Fruit fly (Drosophila melanogaster) whole organism, pupa: ENCODE measurements around the gene Bap111.

Source experiments
- CG12605 ChIP-seq: fragments of 200-800 bp; sonication (Bioruptor generic); IDR thresholded peaks from 2 replicates; pipeline ENCODE4 v1.3.6; 2022; ENCODE audit warnings: missing biosample characterization, missing genetic modification characterization
- CG14655 ChIP-seq: fragments of 200-800 bp; sonication (Bioruptor generic); optimal IDR thresholded peaks from 3 replicates; lab custom pipeline; 2017; ENCODE audit warnings: mild to moderate bottlenecking, missing biosample characterization, missing genetic modification reagents, missing genetic modification characterization
- CG34367 ChIP-seq: fragments of 200-800 bp; sonication (Bioruptor generic); optimal IDR thresholded peaks from 2 replicates; lab custom pipeline; 2018; ENCODE audit warnings: missing biosample characterization, mild to moderate bottlenecking, missing genetic modification characterization
- CG8159 ChIP-seq: fragments of 200-800 bp; sonication (Bioruptor generic); optimal IDR thresholded peaks from 3 replicates; lab custom pipeline; 2018; ENCODE audit warnings: missing biosample characterization, mild to moderate bottlenecking, missing genetic modification characterization, moderate library complexity
- CG8301 ChIP-seq: fragments of 200-800 bp; sonication (Bioruptor generic); optimal IDR thresholded peaks from 2 replicates; lab custom pipeline; 2018; ENCODE audit warnings: missing biosample characterization, mild to moderate bottlenecking, missing genetic modification characterization
- CG9948 ChIP-seq: fragments of 200-800 bp; sonication (Bioruptor generic); optimal IDR thresholded peaks from 2 replicates; lab custom pipeline; 2018; ENCODE audit warnings: missing biosample characterization, mild to moderate bottlenecking, missing genetic modification characterization, moderate library complexity
- EcR ChIP-seq: fragments of 200-800 bp; sonication (Bioruptor generic); optimal IDR thresholded peaks from 3 replicates; lab custom pipeline; 2019; ENCODE audit warnings: missing biosample characterization, missing genetic modification characterization, mild to moderate bottlenecking, moderate library complexity, missing genetic modification reagents

DNA sequence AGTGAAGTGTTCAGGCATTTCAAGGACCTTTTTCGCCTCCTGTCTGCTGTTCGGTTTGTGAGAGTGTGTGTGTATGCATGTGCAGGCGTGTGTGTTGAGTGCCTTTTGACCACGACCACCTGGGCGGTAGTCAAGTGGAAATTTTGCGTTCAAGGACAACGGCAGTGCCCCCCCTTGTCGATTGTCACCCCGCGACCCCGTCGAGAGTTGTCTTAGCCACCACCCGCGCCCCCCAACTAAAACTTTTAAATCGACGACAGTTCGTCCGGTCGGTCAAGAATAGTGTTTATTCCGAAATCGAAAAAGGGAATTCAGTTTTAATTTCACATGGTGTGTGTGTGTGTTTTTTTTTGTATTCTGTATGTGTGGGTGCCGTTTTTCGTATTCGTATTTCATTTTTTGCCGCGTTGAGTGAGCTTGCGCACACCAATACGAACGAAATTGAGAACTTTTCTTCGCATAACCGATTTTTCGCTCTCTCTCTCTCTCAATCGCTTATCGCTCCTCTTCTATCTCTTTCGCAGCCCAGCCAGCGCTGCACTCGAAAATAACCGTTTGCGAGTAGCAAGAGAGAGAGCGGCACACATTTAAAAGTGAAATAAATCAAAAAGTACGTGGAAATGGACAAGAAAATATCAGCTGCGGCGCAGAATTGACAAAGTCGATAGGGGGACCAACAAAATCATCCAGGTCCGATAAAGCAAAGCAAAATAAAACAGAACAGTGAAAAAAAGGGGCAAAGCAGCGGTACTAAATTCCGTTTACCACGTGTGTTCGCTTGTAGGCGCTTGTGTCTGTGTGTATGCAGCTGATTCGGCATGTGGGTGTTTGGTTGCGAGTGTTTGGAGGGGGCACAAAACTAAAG lies 14.8 kb downstream of the Bap111 start:
- TF ChIP-seq CG8301 (tag; lab: Kevin White, UChicago) (peak; percentile 21), EcR (GFP tag; lab: Kevin White, UChicago) (no peak), CG12605 (GFP tag; lab: Robert Waterston, UW) (peak; percentile 72), CG14655 (GFP tag; lab: Kevin White, UChicago) (no peak), CG8159 (tag; lab: Kevin White, UChicago) (peak; percentile 33), CG34367 (tag; lab: Kevin White, UChicago) (peak; percentile 48), CG9948 (tag; lab: Kevin White, UChicago) (no peak)
